Fruit fly (Drosophila melanogaster) whole organism, embryonic: ENCODE results near the gene Gdi.
A peak's percentile ranks its signal among the peaks of the same experiment; 100 is the strongest.

Experiments used
- CG10274 ChIP-seq: fragments of 200-800 bp; sonication (Bioruptor generic); optimal IDR thresholded peaks from 3 replicates; lab custom pipeline; 2017; ENCODE audit warnings: missing biosample characterization, mild to moderate bottlenecking, missing genetic modification characterization
- CG10979 ChIP-seq: fragments of 200-800 bp; sonication (Bioruptor generic); optimal IDR thresholded peaks from 2 replicates; lab custom pipeline; 2018; ENCODE audit warnings: missing biosample characterization, mild to moderate bottlenecking, missing genetic modification characterization, moderate library complexity
- CG11504 ChIP-seq: fragments of 200-800 bp; sonication (Bioruptor generic); optimal IDR thresholded peaks from 3 replicates; lab custom pipeline; 2019; ENCODE audit warnings: missing biosample characterization, mild to moderate bottlenecking, missing genetic modification characterization, moderate library complexity
- CG15269 ChIP-seq: fragments of 200-800 bp; sonication (Bioruptor generic); optimal IDR thresholded peaks from 2 replicates; lab custom pipeline; 2018; ENCODE audit warnings: missing biosample characterization, mild to moderate bottlenecking, missing genetic modification characterization, moderate library complexity
- CG16815 ChIP-seq: fragments of 200-800 bp; sonication (Bioruptor generic); optimal IDR thresholded peaks from 3 replicates; lab custom pipeline; 2017; ENCODE audit warnings: missing biosample characterization, mild to moderate bottlenecking, missing genetic modification characterization
- CG17361 ChIP-seq: fragments of 200-800 bp; sonication (Bioruptor generic); IDR thresholded peaks from 3 replicates; pipeline ENCODE4 v1.3.6; 2022; ENCODE audit warnings: missing biosample characterization, missing genetic modification characterization
- CG17802 ChIP-seq: fragments of 200-800 bp; sonication (Bioruptor generic); optimal IDR thresholded peaks from 2 replicates; lab custom pipeline; 2018; ENCODE audit warnings: missing biosample characterization, mild to moderate bottlenecking, missing genetic modification characterization, moderate library complexity
- CG17829 ChIP-seq: fragments of 200-800 bp; optimal IDR thresholded peaks from 2 replicates; lab custom pipeline; 2019; ENCODE audit warnings: missing biosample characterization, mild to moderate bottlenecking, missing genetic modification characterization, moderate library complexity
- CG18262 ChIP-seq: fragments of 200-800 bp; optimal IDR thresholded peaks from 3 replicates; lab custom pipeline; 2019; ENCODE audit warnings: missing biosample characterization, mild to moderate bottlenecking, missing genetic modification characterization, moderate library complexity
- CG18619 ChIP-seq: fragments of 200-800 bp; sonication (Bioruptor generic); optimal IDR thresholded peaks from 3 replicates; lab custom pipeline; 2017; ENCODE audit warnings: missing biosample characterization, mild to moderate bottlenecking, missing genetic modification characterization
- CG2116 ChIP-seq: fragments of 200-800 bp; sonication (Bioruptor generic); optimal IDR thresholded peaks from 3 replicates; lab custom pipeline; 2018; ENCODE audit warnings: missing biosample characterization, mild to moderate bottlenecking, missing genetic modification characterization
- CG2712 ChIP-seq: fragments of 200-800 bp; optimal IDR thresholded peaks from 3 replicates; lab custom pipeline; 2019; ENCODE audit warnings: missing biosample characterization, mild to moderate bottlenecking, missing genetic modification characterization, moderate library complexity
- CG30431 ChIP-seq: fragments of 200-800 bp; sonication (Bioruptor generic); optimal IDR thresholded peaks from 2 replicates; lab custom pipeline; 2017; ENCODE audit warnings: missing biosample characterization, missing genetic modification characterization
- CG31224 ChIP-seq: fragments of 200-800 bp; sonication (Bioruptor generic); IDR thresholded peaks from 2 replicates; pipeline ENCODE4 v1.3.6; 2022; ENCODE audit warnings: missing biosample characterization, missing genetic modification characterization
- CG31388 ChIP-seq: fragments of 200-800 bp; sonication (Bioruptor generic); optimal IDR thresholded peaks from 2 replicates; lab custom pipeline; 2016; ENCODE audit warnings: missing biosample characterization, missing genetic modification characterization
- CG31441 ChIP-seq: fragments of 200-800 bp; sonication (Bioruptor generic); IDR thresholded peaks from 2 replicates; pipeline ENCODE4 v1.3.6; 2022; ENCODE audit warnings: missing biosample characterization, missing genetic modification characterization
- CG4282 ChIP-seq: fragments of 200-800 bp; sonication (Bioruptor generic); optimal IDR thresholded peaks from 2 replicates; lab custom pipeline; 2016; ENCODE audit warnings: missing biosample characterization, missing genetic modification characterization
- CG4730 ChIP-seq: fragments of 200-800 bp; sonication (Bioruptor generic); IDR thresholded peaks from 2 replicates; pipeline ENCODE4 v1.3.6; 2022; ENCODE audit warnings: missing biosample characterization, missing genetic modification characterization
- CG6689 ChIP-seq: fragments of 200-800 bp; sonication (Bioruptor generic); IDR thresholded peaks from 2 replicates; pipeline ENCODE4 v1.3.6; 2022; ENCODE audit warnings: missing biosample characterization, missing genetic modification characterization
- CG7839 ChIP-seq: fragments of 200-800 bp; sonication (Bioruptor generic); optimal IDR thresholded peaks from 3 replicates; lab custom pipeline; 2018; ENCODE audit warnings: missing biosample characterization, mild to moderate bottlenecking, missing genetic modification characterization, moderate library complexity
- CG8944 ChIP-seq: fragments of 200-800 bp; sonication (Bioruptor generic); optimal IDR thresholded peaks from 3 replicates; lab custom pipeline; 2016; ENCODE audit warnings: missing biosample characterization, missing genetic modification characterization
- E2f2 ChIP-seq: fragments of 200-800 bp; sonication (Bioruptor generic); IDR thresholded peaks from 2 replicates; pipeline ENCODE4 v1.3.6; 2022; ENCODE audit warnings: missing biosample characterization, missing genetic modification characterization
- Ets65A ChIP-seq: fragments of 200-800 bp; sonication (Bioruptor generic); peaks from one replicate; lab custom pipeline; 2016; ENCODE audit warnings: missing biosample characterization, missing genetic modification characterization
- HmgD ChIP-seq: fragments of 200-800 bp; sonication (Bioruptor generic); optimal IDR thresholded peaks from 3 replicates; lab custom pipeline; 2016; ENCODE audit warnings: missing biosample characterization, missing genetic modification characterization
- Med ChIP-seq: fragments of 200-800 bp; sonication (Bioruptor generic); peaks from one replicate; lab custom pipeline; 2016; ENCODE audit warnings: missing biosample characterization, missing genetic modification characterization, mild to moderate bottlenecking, inconsistent platforms, moderate library complexity
- Nf-YA ChIP-seq: fragments of 200-800 bp; sonication (Bioruptor generic); IDR thresholded peaks from 2 replicates; pipeline ENCODE4 v1.3.6; 2022; ENCODE audit warnings: missing biosample characterization, missing genetic modification characterization
- PHDP ChIP-seq: fragments of 200-800 bp; sonication (Bioruptor generic); optimal IDR thresholded peaks from 3 replicates; lab custom pipeline; 2018; ENCODE audit warnings: missing biosample characterization, mild to moderate bottlenecking, missing genetic modification characterization, moderate library complexity
- Six4 ChIP-seq: fragments of 200-800 bp; sonication (Bioruptor generic); optimal IDR thresholded peaks from 2 replicates; lab custom pipeline; 2016; ENCODE audit warnings: missing biosample characterization, missing genetic modification characterization
- Sox102F ChIP-seq: fragments of 200-800 bp; sonication (Bioruptor generic); optimal IDR thresholded peaks from 2 replicates; lab custom pipeline; 2018; ENCODE audit warnings: missing biosample characterization, mild to moderate bottlenecking, missing genetic modification characterization, moderate library complexity
- ase ChIP-seq: fragments of 200-800 bp; sonication (Bioruptor generic); IDR thresholded peaks from 3 replicates; pipeline ENCODE4 v1.3.6; 2022; ENCODE audit warnings: missing biosample characterization, missing genetic modification characterization
- az2 ChIP-seq: fragments of 200-800 bp; sonication (Bioruptor generic); optimal IDR thresholded peaks from 3 replicates; lab custom pipeline; 2016; ENCODE audit warnings: missing biosample characterization, missing genetic modification characterization
- bsh ChIP-seq, 2 experiments: fragments of 200-800 bp; sonication (Bioruptor generic); optimal IDR thresholded peaks; 2 replicates each; lab custom pipeline; 2017 to 2018; ENCODE audit warnings: mild to moderate bottlenecking in 2 of 2, missing biosample characterization in 2 of 2, missing genetic modification characterization in 2 of 2, moderate library complexity in 1 of 2
- cas ChIP-seq: fragments of 200-800 bp; sonication (Bioruptor generic); IDR thresholded peaks from 2 replicates; pipeline ENCODE4 v1.3.6; 2022; ENCODE audit warnings: missing biosample characterization, missing genetic modification characterization
- chn ChIP-seq: fragments of 200-800 bp; sonication (Bioruptor generic); optimal IDR thresholded peaks from 2 replicates; lab custom pipeline; 2016; ENCODE audit warnings: missing biosample characterization, missing genetic modification characterization
- ci ChIP-seq: fragments of 200-800 bp; sonication (Bioruptor generic); IDR thresholded peaks from 3 replicates; pipeline ENCODE4 v1.3.6; 2022; ENCODE audit warnings: missing biosample characterization, missing genetic modification characterization
- dmrt11E ChIP-seq: fragments of 200-800 bp; sonication (Bioruptor generic); optimal IDR thresholded peaks from 3 replicates; lab custom pipeline; 2018; ENCODE audit warnings: missing biosample characterization, mild to moderate bottlenecking, missing genetic modification characterization, moderate library complexity
- eve ChIP-seq, 2 experiments: fragments of >200 bp; optimal IDR thresholded peaks; 2 replicates each; lab custom pipeline; 2017; ENCODE audit warnings: missing biosample characterization in 2 of 2, missing genetic modification characterization in 2 of 2
- lab ChIP-seq: fragments of 200-800 bp; sonication (Bioruptor generic); optimal IDR thresholded peaks from 3 replicates; lab custom pipeline; 2017; ENCODE audit warnings: missing biosample characterization, missing genetic modification characterization, mild to moderate bottlenecking, moderate library complexity, missing genetic modification reagents
- lbe ChIP-seq: fragments of 200-800 bp; sonication (Bioruptor generic); optimal IDR thresholded peaks from 2 replicates; lab custom pipeline; 2016; ENCODE audit warnings: missing biosample characterization, mild to moderate bottlenecking, missing genetic modification characterization
- lola ChIP-seq, 3 experiments: fragments of >200 bp in 2 of 3; fragments of 200-800 bp in 1 of 3; sonication (Bioruptor generic) in 1 of 3; optimal IDR thresholded peaks; 2 replicates each; lab custom pipeline; 2017 to 2019; ENCODE audit warnings: missing biosample characterization in 3 of 3, missing genetic modification characterization in 3 of 3, mild to moderate bottlenecking in 1 of 3, moderate library complexity in 1 of 3
- maf-S ChIP-seq: fragments of 200-800 bp; sonication (Bioruptor generic); optimal IDR thresholded peaks from 2 replicates; lab custom pipeline; 2016; ENCODE audit warnings: missing biosample characterization, missing genetic modification characterization
- nmo ChIP-seq: fragments of 200-800 bp; sonication (Bioruptor generic); optimal IDR thresholded peaks from 2 replicates; lab custom pipeline; 2018; ENCODE audit warnings: missing biosample characterization, mild to moderate bottlenecking, missing genetic modification characterization, moderate library complexity
- nom ChIP-seq: fragments of 200-800 bp; sonication (Bioruptor generic); optimal IDR thresholded peaks from 2 replicates; lab custom pipeline; 2017; ENCODE audit warnings: missing biosample characterization, missing genetic modification characterization, mild to moderate bottlenecking, moderate library complexity, missing genetic modification reagents
- onecut ChIP-seq: fragments of 200-800 bp; sonication (Bioruptor generic); IDR thresholded peaks from 2 replicates; pipeline ENCODE4 v1.3.6; 2022; ENCODE audit warnings: missing biosample characterization, missing genetic modification characterization
- phol ChIP-seq: fragments of 200-800 bp; sonication (Bioruptor generic); optimal IDR thresholded peaks from 3 replicates; lab custom pipeline; 2018; ENCODE audit warnings: missing biosample characterization, mild to moderate bottlenecking, missing genetic modification characterization, moderate library complexity
- tin ChIP-seq: fragments of 200-800 bp; sonication (Bioruptor generic); optimal IDR thresholded peaks from 3 replicates; lab custom pipeline; 2016; ENCODE audit warnings: missing biosample characterization, missing genetic modification characterization
- tio ChIP-seq: fragments of 200-800 bp; sonication (Bioruptor generic); optimal IDR thresholded peaks from 2 replicates; lab custom pipeline; 2017; ENCODE audit warnings: missing biosample characterization, missing genetic modification characterization, inconsistent platforms
- unpg ChIP-seq: fragments of 200-800 bp; sonication (Bioruptor generic); optimal IDR thresholded peaks from 3 replicates; lab custom pipeline; 2018; ENCODE audit warnings: missing biosample characterization, mild to moderate bottlenecking, missing genetic modification characterization, moderate library complexity
- yki ChIP-seq: fragments of >200 bp; optimal IDR thresholded peaks from 3 replicates; lab custom pipeline; 2018
- zfh1 ChIP-seq: fragments of 200-800 bp; sonication (Bioruptor generic); IDR thresholded peaks from 3 replicates; pipeline ENCODE4 v1.3.6; 2022; ENCODE audit warnings: missing biosample characterization, missing genetic modification characterization

The Gdi gene

DNA sequence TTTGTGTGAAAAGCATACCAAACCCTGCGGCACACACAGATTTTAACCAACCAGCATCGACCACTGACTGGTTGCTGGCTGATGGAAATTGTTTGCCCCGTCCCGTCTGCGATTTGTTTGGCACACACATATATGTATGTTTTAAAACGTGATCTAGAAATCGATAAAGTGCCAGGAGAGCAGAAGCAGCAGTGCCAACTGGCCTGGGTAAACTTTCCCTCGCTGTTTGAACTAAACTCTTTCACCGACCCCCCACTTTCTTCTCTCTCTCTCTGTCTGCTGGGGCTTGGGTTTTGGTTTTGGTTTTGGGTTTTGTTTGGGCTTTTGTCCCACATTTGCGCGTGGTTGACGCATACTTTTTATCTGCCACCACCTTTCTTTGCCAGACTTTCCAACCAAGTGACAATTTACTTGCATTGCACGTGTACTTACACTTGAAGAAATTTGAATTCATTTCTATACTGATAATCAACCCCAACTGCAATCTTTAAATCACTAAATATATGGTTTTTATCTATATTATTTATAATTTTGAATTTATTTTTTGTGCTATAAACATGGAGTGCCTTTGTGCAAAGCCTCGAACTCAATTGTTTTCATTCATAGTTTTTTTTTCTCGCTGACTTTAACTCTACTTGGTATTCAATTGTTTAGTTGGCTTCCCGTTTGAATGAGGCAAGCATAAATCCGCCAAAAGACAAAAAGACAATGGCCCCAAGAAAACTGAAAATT is 10.9 kb upstream of the Gdi start (continued):
- TF ChIP-seq onecut (peak; percentile 93), CG31224 (GFP tag; lab: Robert Waterston, UW) (peak; percentile 76), az2 (GFP tag; lab: Kevin White, UChicago) (peak; percentile 25), CG18619 (GFP tag; lab: Kevin White, UChicago) (no peak), nmo (GFP tag; lab: Kevin White, UChicago) (peak; percentile 34), Sox102F (peak; percentile 60), CG17361 (GFP tag; lab: Robert Waterston, UW) (no peak), CG31441 (GFP tag; lab: Robert Waterston, UW) (peak; percentile 58), E2f2 (GFP tag; lab: Robert Waterston, UW) (no peak), eve (GFP tag; optimal IDR thresholded peaks at IDR 0.05; lab: Kevin White, UChicago) (peak in 1 of 2 experiments; percentile 16), unpg (GFP tag; lab: Kevin White, UChicago) (peak; percentile 12), CG18262 (tag; lab: Kevin White, UChicago) (peak; percentile 37), ci (GFP tag; lab: Robert Waterston, UW) (peak; percentile 39; the same call in 1 of the 3 replicates), phol (peak; percentile 51), ase (GFP tag; lab: Robert Waterston, UW) (0 out of 3 replicates have a peak, but pooled peaks have one; percentile 10), CG2712 (tag; lab: Kevin White, UChicago) (peak; percentile 20), CG7839 (tag; lab: Kevin White, UChicago) (peak; percentile 25), CG10979 (peak; percentile 51), CG31388 (GFP tag; lab: Kevin White, UChicago) (no peak), Med (peak; percentile 42), PHDP (tag; lab: Kevin White, UChicago) (peak; percentile 11), CG11504 (tag; lab: Kevin White, UChicago) (peak; percentile 37), maf-S (GFP tag; lab: Kevin White, UChicago) (no peak), bsh (GFP tag; optimal IDR thresholded peaks at IDR 0.05; lab: Kevin White, UChicago) (peak in 1 of 2 experiments; percentile 44), lbe (GFP tag; lab: Kevin White, UChicago) (no peak), CG8944 (GFP tag; lab: Kevin White, UChicago) (no peak), CG6689 (GFP tag; lab: Robert Waterston, UW) (0 out of 2 replicates have a peak, but pooled peaks have one; percentile 4), HmgD (GFP tag; lab: Kevin White, UChicago) (no peak), CG2116 (GFP tag; lab: Kevin White, UChicago) (no peak), Ets65A (no peak), Six4 (peak; percentile 22), lab (GFP tag; lab: Kevin White, UChicago) (peak; percentile 30), CG10274 (GFP tag; lab: Kevin White, UChicago) (no peak), CG15269 (tag; lab: Kevin White, UChicago) (peak; percentile 9), Nf-YA (GFP tag; lab: Robert Waterston, UW) (no peak), zfh1 (GFP tag; lab: Robert Waterston, UW) (no peak), CG17829 (peak; percentile 10)

DNA sequence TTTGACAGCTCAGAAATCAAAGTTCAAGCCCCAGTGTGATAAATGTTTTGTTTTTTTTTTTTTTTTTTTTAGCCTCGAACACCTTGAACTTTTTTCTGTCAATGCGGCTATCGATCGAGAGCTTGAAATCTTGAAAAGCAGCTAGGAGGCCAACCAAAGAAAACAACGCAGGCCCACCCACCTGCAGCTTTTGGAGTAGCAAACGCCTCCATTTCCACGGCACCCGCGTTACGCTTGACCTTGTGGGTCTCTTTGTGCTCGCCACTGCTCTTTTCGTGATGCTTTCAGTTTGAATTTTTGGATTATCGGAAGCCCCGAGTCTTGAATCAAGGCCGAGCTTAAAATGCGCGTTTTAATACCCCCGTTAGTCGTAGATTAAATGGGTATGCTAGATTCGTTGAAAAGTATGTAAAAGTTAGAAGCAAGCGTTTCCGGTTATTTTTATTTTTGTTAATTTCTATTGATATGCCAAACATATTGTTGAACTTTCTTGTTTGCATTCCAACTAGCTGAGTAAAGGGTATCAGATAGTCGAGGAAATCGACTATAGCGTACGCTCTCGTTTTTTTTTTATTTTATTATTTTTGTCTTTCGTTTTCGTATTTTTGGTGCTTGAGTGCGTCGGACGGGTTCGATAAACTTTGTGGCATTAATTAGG is 8.2 kb upstream of the Gdi start:
- TF ChIP-seq tio (GFP tag; lab: Kevin White, UChicago) (peak; percentile 51), dmrt11E (tag; lab: Kevin White, UChicago) (no peak), lola (GFP tag; optimal IDR thresholded peaks at IDR 0.05; lab: Kevin White, UChicago) (no peak), CG16815 (peak; percentile 38), tin (peak; percentile 15), CG17802 (tag; lab: Kevin White, UChicago) (no peak), chn (peak; percentile 30), yki (lab: Kevin White, UChicago) (no peak), CG4282 (GFP tag; lab: Kevin White, UChicago) (no peak), cas (GFP tag; lab: Robert Waterston, UW) (peak; percentile 53; the same call in 1 of the 2 replicates), CG4730 (peak; percentile 74), nom (GFP tag; lab: Kevin White, UChicago) (no peak), CG30431 (GFP tag; lab: Kevin White, UChicago) (peak; percentile 19)
